Fruit fly (Drosophila melanogaster): Measurements from ENCODE around the gene bowl.
A peak's percentile ranks its signal among the peaks of the same experiment; 100 is the strongest.

Gene bowl

dm6 chr2L:3805274-3806196 lies 34.0 kb downstream of the bowl start (continued):
- TF ChIP-seq nmo (GFP tag; optimal IDR thresholded peaks at IDR 0.05) = peak; percentile 72
- peak; percentile 3 for TF ChIP-seq nerfin-1 (tag; optimal IDR thresholded peaks at IDR 0.05)
- TF ChIP-seq nau (GFP tag; optimal IDR thresholded peaks at IDR 0.05) = no peak
- TF ChIP-seq bab2 (GFP tag; optimal IDR thresholded peaks at IDR 0.05) = no peak
- TF ChIP-seq CG30431 (GFP tag; optimal IDR thresholded peaks at IDR 0.05) = no peak
- TF ChIP-seq Deaf1 (tag; optimal IDR thresholded peaks at IDR 0.05) = peak; percentile 81
- TF ChIP-seq CG4617 (GFP tag; optimal IDR thresholded peaks at IDR 0.05; ENCODE audit: borderline replicate concordance) = no peak
- TF ChIP-seq wdn (GFP tag; IDR thresholded peaks at IDR 0.05) = no peak
- TF ChIP-seq ewg (GFP tag; optimal IDR thresholded peaks at IDR 0.05) = peak; percentile 74
- TF ChIP-seq gce (GFP tag; IDR thresholded peaks at IDR 0.05) = 0 out of 3 replicates have a peak, but pooled peaks have one; percentile 14
- TF ChIP-seq BEAF-32 (GFP tag; optimal IDR thresholded peaks at IDR 0.05) = no peak
- peak; percentile 20; the same call in 2 of the 3 replicates for TF ChIP-seq CG17361 (GFP tag; IDR thresholded peaks at IDR 0.05)
- peak; percentile 13 for TF ChIP-seq CG17802 (tag; optimal IDR thresholded peaks at IDR 0.05)
- no peak for TF ChIP-seq CG16863 (GFP tag; optimal IDR thresholded peaks at IDR 0.05)
- no peak for TF ChIP-seq scrt (GFP tag; optimal IDR thresholded peaks at IDR 0.05)
- TF ChIP-seq slbo (GFP tag; IDR thresholded peaks at IDR 0.05) = peak; percentile 34; the same call in 1 of the 2 replicates
- no peak for TF ChIP-seq jing (GFP tag; optimal IDR thresholded peaks at IDR 0.05)
- no peak; the same call in 1 of the 2 replicates for TF ChIP-seq esg (GFP tag; conservative IDR thresholded peaks at IDR 0.05)
- TF ChIP-seq CG3407 (GFP tag; optimal IDR thresholded peaks at IDR 0.05) = peak; percentile 6
- TF ChIP-seq CoRest (tag; optimal IDR thresholded peaks at IDR 0.05) = peak; percentile 56
- TF ChIP-seq Hmr (GFP tag; optimal IDR thresholded peaks at IDR 0.05) = no peak
- peak; percentile 14 for TF ChIP-seq Asciz (GFP tag; optimal IDR thresholded peaks at IDR 0.05)
- peak; percentile 7; the same call in 1 of the 4 replicates for TF ChIP-seq Gug (GFP tag; IDR thresholded peaks at IDR 0.05)
- TF ChIP-seq Hr39 (optimal IDR thresholded peaks at IDR 0.05) = no peak
- peak in 1 of 2 experiments; percentile 3 for TF ChIP-seq Trl (optimal IDR thresholded peaks at IDR 0.05)
- TF ChIP-seq Trl (GFP tag; optimal IDR thresholded peaks at IDR 0.05) = no peak
- no peak for TF ChIP-seq MTF-1 (GFP tag; optimal IDR thresholded peaks at IDR 0.05; ENCODE audit: borderline replicate concordance)
- peak; percentile 43 for TF ChIP-seq bbx (GFP tag; IDR thresholded peaks at IDR 0.05; ENCODE audit: partially characterized antibody)
- no peak for TF ChIP-seq tx (GFP tag; optimal IDR thresholded peaks at IDR 0.05)
- TF ChIP-seq CG34224 (GFP tag; IDR thresholded peaks at IDR 0.05; ENCODE audit: partially characterized antibody) = no peak
- no peak for TF ChIP-seq Opbp (GFP tag; IDR thresholded peaks at IDR 0.05; ENCODE audit: partially characterized antibody)
- TF ChIP-seq ap (GFP tag; IDR thresholded peaks at IDR 0.05) = peak; percentile 26; the same call in 1 of the 2 replicates
- TF ChIP-seq CG12071 (GFP tag; optimal IDR thresholded peaks at IDR 0.05) = no peak
- peak; percentile 4; the same call in 1 of the 2 replicates for TF ChIP-seq CG6689 (GFP tag; IDR thresholded peaks at IDR 0.05)
- peak; percentile 14 for TF ChIP-seq HLHmδ (GFP tag; optimal IDR thresholded peaks at IDR 0.05)
- TF ChIP-seq Bgb (GFP tag; IDR thresholded peaks at IDR 0.05; ENCODE audit: partially characterized antibody) = peak; percentile 31; the same call in 1 of the 2 replicates
- TF ChIP-seq sug (tag; optimal IDR thresholded peaks at IDR 0.05) = no peak
- no peak for TF ChIP-seq CG3281 (GFP tag; optimal IDR thresholded peaks at IDR 0.05)
- no peak for TF ChIP-seq CG4328 (GFP tag; optimal IDR thresholded peaks at IDR 0.05)
- no peak for TF ChIP-seq insv (GFP tag; optimal IDR thresholded peaks at IDR 0.05)
- TF ChIP-seq HmgZ (tag; optimal IDR thresholded peaks at IDR 0.05) = no peak
- TF ChIP-seq Six4 (GFP tag; optimal IDR thresholded peaks at IDR 0.05) = peak; percentile 19
- TF ChIP-seq CG1529 (GFP tag; optimal IDR thresholded peaks at IDR 0.05) = no peak
- TF ChIP-seq Ssrp (tag; optimal IDR thresholded peaks at IDR 0.05) = peak; percentile 41
- peak; percentile 24; the same call in 1 of the 2 replicates for TF ChIP-seq amos (GFP tag; IDR thresholded peaks at IDR 0.05; ENCODE audit: partially characterized antibody)
- no peak for TF ChIP-seq emc (GFP tag; optimal IDR thresholded peaks at IDR 0.05)
- peak; percentile 78 for TF ChIP-seq Ets65A (GFP tag)
- no peak for TF ChIP-seq Atf6 (GFP tag; IDR thresholded peaks at IDR 0.05)

Data from whole organism, embryonic.